Fruit fly (Drosophila melanogaster): ENCODE data around the gene CG6126.

CG6126 gene

dm6 chr3R:16154682-16155081, 48.2 kb downstream of the CG6126 start, which contains the start of gene CG6006:
Gene CG6006, plus strand, starts transcription at chr3R:16154982.
- TF ChIP-seq CG17801 (GFP tag; optimal IDR thresholded peaks at IDR 0.05; ENCODE audit: partially characterized antibody) = no peak

- TF ChIP-seq CG17801 (GFP tag; optimal IDR thresholded peaks at IDR 0.05; ENCODE audit: partially characterized antibody) = peak; percentile 94
Measured at dm6 chr3R:16154263-16154662, 48.6 kb downstream of the CG6126 start.

DNA sequence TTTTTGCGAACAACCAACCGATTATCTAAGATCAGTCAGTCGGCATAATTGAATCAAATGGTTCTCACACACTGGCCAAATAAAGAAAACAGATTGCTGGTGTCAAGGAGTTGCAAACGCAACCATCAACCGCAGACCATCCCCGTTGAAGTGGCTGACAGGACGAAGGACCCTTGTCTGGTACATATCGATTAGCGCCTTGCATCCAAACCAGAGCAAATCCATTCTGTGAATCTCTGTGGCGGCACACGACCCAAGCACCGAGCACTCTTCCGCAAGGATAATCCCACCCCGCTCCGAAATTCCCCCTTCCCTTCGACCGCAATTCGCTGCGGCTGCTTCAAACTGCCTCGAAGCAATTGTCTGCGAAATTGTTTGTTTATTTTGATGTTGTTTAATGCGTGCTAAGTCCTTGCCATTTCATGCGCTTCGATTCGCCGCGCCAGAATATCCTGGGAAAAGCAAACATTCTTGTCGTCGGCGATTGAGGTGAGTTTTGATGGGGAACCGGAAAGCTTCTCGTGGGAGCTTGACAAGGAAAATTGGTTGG, 49.5 kb downstream of the CG6126 start:
- TF ChIP-seq CG17801 (GFP tag; optimal IDR thresholded peaks at IDR 0.05; ENCODE audit: partially characterized antibody) = no peak

DNA sequence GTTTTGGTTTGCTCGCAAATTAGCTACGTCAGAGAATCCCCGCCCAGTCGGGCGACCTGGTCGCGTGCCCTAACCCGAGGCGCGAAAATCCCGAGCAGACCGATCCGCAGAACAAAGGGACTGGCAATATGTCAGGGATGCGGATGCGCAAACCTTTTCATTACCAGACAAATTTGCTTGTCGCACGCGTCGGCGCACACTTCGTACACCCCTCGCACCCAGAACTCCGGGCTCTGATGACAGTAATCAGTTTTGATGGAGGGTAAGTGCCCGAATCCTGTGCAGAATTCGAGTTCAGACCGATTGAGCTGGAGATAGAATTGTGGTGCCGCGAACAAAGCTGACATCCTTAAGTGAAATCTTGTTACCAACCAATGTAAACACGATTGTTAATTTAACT, 50.5 kb downstream of the CG6126 start:
- TF ChIP-seq CG17801 (GFP tag; optimal IDR thresholded peaks at IDR 0.05; ENCODE audit: partially characterized antibody) = no peak

- TF ChIP-seq CG17801 (GFP tag; optimal IDR thresholded peaks at IDR 0.05; ENCODE audit: partially characterized antibody) = no peak
Measured at dm6 chr3R:16151239-16151860, 51.5 kb downstream of the CG6126 start, which contains the start of gene Fer2. Gene Fer2, minus strand, starts transcription at chr3R:16151312.

- TF ChIP-seq CG17801 (GFP tag; optimal IDR thresholded peaks at IDR 0.05; ENCODE audit: partially characterized antibody) = no peak
Measured at dm6 chr3R:16148712-16149111, 54.2 kb downstream of the CG6126 start.

All from ovary, adult (tissue).